Fruit fly (Drosophila melanogaster) whole organism, embryonic: ENCODE results near the gene peg.

Source experiments
- Adf1 ChIP-seq: fragments of 200-800 bp; sonication (Bioruptor generic); IDR thresholded peaks from 2 replicates; pipeline ENCODE4 v1.3.6; 2022; ENCODE audit warnings: missing biosample characterization, missing genetic modification characterization
- Asciz ChIP-seq: fragments of 200-800 bp; sonication (Bioruptor generic); optimal IDR thresholded peaks from 2 replicates; lab custom pipeline; 2017; ENCODE audit warnings: missing biosample characterization, mild to moderate bottlenecking, missing genetic modification characterization, missing genetic modification reagents
- Awh ChIP-seq: fragments of 200-800 bp; sonication (Bioruptor generic); IDR thresholded peaks from 2 replicates; pipeline ENCODE4, ENCODE4 v1.3.6; 2022; ENCODE audit warnings: missing biosample characterization, missing genetic modification characterization
- BtbVII ChIP-seq: fragments of 200-800 bp; sonication (Bioruptor generic); optimal IDR thresholded peaks from 3 replicates; lab custom pipeline; 2017; ENCODE audit warnings: missing biosample characterization, mild to moderate bottlenecking, missing genetic modification characterization
- CG10565 ChIP-seq: fragments of 200-800 bp; sonication (Bioruptor generic); optimal IDR thresholded peaks from 3 replicates; lab custom pipeline; 2016; ENCODE audit warnings: missing biosample characterization, mild to moderate bottlenecking, missing genetic modification characterization
- CG13894 ChIP-seq: fragments of 200-800 bp; sonication (Bioruptor generic); optimal IDR thresholded peaks from 3 replicates; lab custom pipeline; 2018; ENCODE audit warnings: missing biosample characterization, mild to moderate bottlenecking, missing genetic modification characterization, moderate library complexity
- CG14050 ChIP-seq: fragments of 200-800 bp; sonication (Bioruptor generic); IDR thresholded peaks from 3 replicates; pipeline ENCODE4 v1.3.6; 2022; ENCODE audit warnings: missing biosample characterization, missing genetic modification characterization
- CG14860 ChIP-seq: fragments of 200-800 bp; sonication (Bioruptor generic); IDR thresholded peaks from 3 replicates; pipeline ENCODE4 v1.3.6; 2022; ENCODE audit warnings: missing biosample characterization, missing genetic modification characterization; ENCODE audit not compliant: partially characterized antibody
- CG14965 ChIP-seq: fragments of 200-800 bp; sonication (Bioruptor generic); optimal IDR thresholded peaks from 2 replicates; lab custom pipeline; 2016; ENCODE audit warnings: missing biosample characterization, missing genetic modification characterization, borderline replicate concordance
- CG15514 ChIP-seq: fragments of 200-800 bp; sonication (Bioruptor generic); optimal IDR thresholded peaks from 3 replicates; lab custom pipeline; 2017; ENCODE audit warnings: missing biosample characterization, missing genetic modification characterization, mild to moderate bottlenecking, moderate library complexity, missing genetic modification reagents
- CG18599 ChIP-seq: fragments of 200-800 bp; sonication (Bioruptor generic); optimal IDR thresholded peaks from 3 replicates; lab custom pipeline; 2017; ENCODE audit warnings: missing biosample characterization, missing genetic modification characterization, mild to moderate bottlenecking, moderate library complexity, missing genetic modification reagents
- CG2116 ChIP-seq: fragments of 200-800 bp; sonication (Bioruptor generic); optimal IDR thresholded peaks from 3 replicates; lab custom pipeline; 2018; ENCODE audit warnings: missing biosample characterization, mild to moderate bottlenecking, missing genetic modification characterization
- CG30020 ChIP-seq: fragments of 200-800 bp; optimal IDR thresholded peaks from 2 replicates; lab custom pipeline; 2019; ENCODE audit warnings: missing biosample characterization, mild to moderate bottlenecking, missing genetic modification characterization, moderate library complexity
- CG34376 ChIP-seq: fragments of 200-800 bp; sonication (Bioruptor generic); optimal IDR thresholded peaks from 2 replicates; lab custom pipeline; 2018; ENCODE audit warnings: missing biosample characterization, mild to moderate bottlenecking, missing genetic modification characterization
- CG4730 ChIP-seq: fragments of 200-800 bp; sonication (Bioruptor generic); IDR thresholded peaks from 2 replicates; pipeline ENCODE4 v1.3.6; 2022; ENCODE audit warnings: missing biosample characterization, missing genetic modification characterization
- CG4820 ChIP-seq: fragments of 200-800 bp; sonication (Bioruptor generic); optimal IDR thresholded peaks from 3 replicates; lab custom pipeline; 2016; ENCODE audit warnings: missing biosample characterization, missing genetic modification characterization
- CG7745 ChIP-seq: fragments of 200-800 bp; sonication (Bioruptor generic); optimal IDR thresholded peaks from 2 replicates; lab custom pipeline; 2018; ENCODE audit warnings: missing biosample characterization, mild to moderate bottlenecking, missing genetic modification characterization, moderate library complexity
- CG8388 ChIP-seq: fragments of 200-800 bp; sonication (Bioruptor generic); optimal IDR thresholded peaks from 2 replicates; lab custom pipeline; 2019; ENCODE audit warnings: missing biosample characterization, mild to moderate bottlenecking, missing genetic modification characterization, moderate library complexity
- CG8944 ChIP-seq: fragments of 200-800 bp; sonication (Bioruptor generic); optimal IDR thresholded peaks from 3 replicates; lab custom pipeline; 2016; ENCODE audit warnings: missing biosample characterization, missing genetic modification characterization
- CG9609 ChIP-seq: fragments of 200-800 bp; sonication (Bioruptor generic); optimal IDR thresholded peaks from 3 replicates; lab custom pipeline; 2016; ENCODE audit warnings: missing biosample characterization, missing genetic modification characterization
- CHES-1-like ChIP-seq: fragments of 200-800 bp; sonication (Bioruptor generic); optimal IDR thresholded peaks from 2 replicates; lab custom pipeline; 2016; ENCODE audit warnings: missing biosample characterization, missing genetic modification characterization
- D ChIP-seq, 2 experiments: fragments of 200-800 bp in 1 of 2; fragments of >200 bp in 1 of 2; sonication (Bioruptor generic) in 1 of 2; optimal IDR thresholded peaks; 2 replicates in 1 of 2; 3 replicates in 1 of 2; lab custom pipeline; 2017; ENCODE audit warnings: mild to moderate bottlenecking in 1 of 2, missing biosample characterization in 1 of 2, missing genetic modification characterization in 1 of 2, missing genetic modification reagents in 1 of 2
- Lhr ChIP-seq: fragments of 200-800 bp; sonication (Bioruptor generic); optimal IDR thresholded peaks from 3 replicates; lab custom pipeline; 2017; ENCODE audit warnings: mild to moderate bottlenecking, missing biosample characterization, missing genetic modification reagents, missing genetic modification characterization
- MESR4 ChIP-seq: fragments of 200-800 bp; sonication (Bioruptor generic); optimal IDR thresholded peaks from 2 replicates; lab custom pipeline; 2018; ENCODE audit warnings: missing biosample characterization, mild to moderate bottlenecking, missing genetic modification characterization, moderate library complexity
- Meics ChIP-seq: fragments of 200-800 bp; sonication (Bioruptor generic); optimal IDR thresholded peaks from 2 replicates; lab custom pipeline; 2017; ENCODE audit warnings: missing biosample characterization, mild to moderate bottlenecking, missing genetic modification characterization
- Sox100B ChIP-seq: fragments of 200-800 bp; sonication (Bioruptor generic); optimal IDR thresholded peaks from 3 replicates; lab custom pipeline; 2018; ENCODE audit warnings: missing biosample characterization, mild to moderate bottlenecking, missing genetic modification characterization
- YL-1 ChIP-seq: fragments of 200-800 bp; sonication (Bioruptor generic); optimal IDR thresholded peaks from 3 replicates; lab custom pipeline; 2017; ENCODE audit warnings: missing biosample characterization, mild to moderate bottlenecking, missing genetic modification characterization
- abd-A ChIP-seq: fragments of 200-800 bp; sonication (Bioruptor generic); optimal IDR thresholded peaks from 3 replicates; lab custom pipeline; 2019; ENCODE audit warnings: missing biosample characterization, mild to moderate bottlenecking, missing genetic modification characterization, moderate library complexity
- cas ChIP-seq: fragments of 200-800 bp; sonication (Bioruptor generic); IDR thresholded peaks from 2 replicates; pipeline ENCODE4 v1.3.6; 2022; ENCODE audit warnings: missing biosample characterization, missing genetic modification characterization
- chif ChIP-seq, 2 experiments: fragments of 200-800 bp; sonication (Bioruptor generic); optimal IDR thresholded peaks; 3 replicates each; lab custom pipeline; 2016; ENCODE audit warnings: missing biosample characterization in 2 of 2, missing genetic modification characterization in 2 of 2
- corto ChIP-seq: fragments of 200-800 bp; sonication (Bioruptor generic); optimal IDR thresholded peaks from 2 replicates; lab custom pipeline; 2016; ENCODE audit warnings: missing biosample characterization, mild to moderate bottlenecking, missing genetic modification characterization, moderate library complexity
- crp ChIP-seq, 2 experiments: fragments of 200-800 bp; sonication (Bioruptor generic); optimal IDR thresholded peaks; 2 replicates in 1 of 2; 3 replicates in 1 of 2; lab custom pipeline; 2017; ENCODE audit warnings: missing biosample characterization in 2 of 2, missing genetic modification characterization in 2 of 2, mild to moderate bottlenecking in 1 of 2, moderate library complexity in 1 of 2
- exex ChIP-seq: fragments of 200-800 bp; sonication (Bioruptor generic); optimal IDR thresholded peaks from 4 replicates; lab custom pipeline; 2018; ENCODE audit warnings: missing biosample characterization, mild to moderate bottlenecking, missing genetic modification characterization, moderate library complexity
- fd64A ChIP-seq: fragments of 200-800 bp; sonication (Bioruptor generic); optimal IDR thresholded peaks from 3 replicates; lab custom pipeline; 2018; ENCODE audit warnings: missing biosample characterization, mild to moderate bottlenecking, missing genetic modification characterization
- gro ChIP-seq: fragments of 200-800 bp; sonication (Bioruptor generic); optimal IDR thresholded peaks from 2 replicates; lab custom pipeline; 2016; ENCODE audit warnings: missing biosample characterization, missing genetic modification characterization
- hbn ChIP-seq: fragments of 200-800 bp; sonication (Bioruptor generic); IDR thresholded peaks from 2 replicates; pipeline ENCODE4 v1.3.6; 2022; ENCODE audit warnings: missing biosample characterization, missing genetic modification characterization; ENCODE audit not compliant: partially characterized antibody
- kah ChIP-seq: fragments of 200-800 bp; sonication (Bioruptor generic); optimal IDR thresholded peaks from 2 replicates; lab custom pipeline; 2018; ENCODE audit warnings: missing biosample characterization, mild to moderate bottlenecking, missing genetic modification characterization
- lab ChIP-seq: fragments of 200-800 bp; sonication (Bioruptor generic); optimal IDR thresholded peaks from 3 replicates; lab custom pipeline; 2017; ENCODE audit warnings: missing biosample characterization, missing genetic modification characterization, mild to moderate bottlenecking, moderate library complexity, missing genetic modification reagents
- lmd ChIP-seq: fragments of 200-800 bp; sonication (Bioruptor generic); IDR thresholded peaks from 2 replicates; pipeline ENCODE4 v1.3.6; 2022; ENCODE audit warnings: missing biosample characterization, missing genetic modification characterization
- pfk ChIP-seq: fragments of 200-800 bp; sonication (Bioruptor generic); optimal IDR thresholded peaks from 2 replicates; lab custom pipeline; 2018; ENCODE audit warnings: missing biosample characterization, mild to moderate bottlenecking, missing genetic modification characterization, moderate library complexity
- schlank ChIP-seq: fragments of 200-800 bp; sonication (Bioruptor generic); optimal IDR thresholded peaks from 2 replicates; lab custom pipeline; 2018; ENCODE audit warnings: missing biosample characterization, mild to moderate bottlenecking, missing genetic modification characterization
- sd ChIP-seq: fragments of 200-800 bp; sonication (Bioruptor generic); optimal IDR thresholded peaks from 3 replicates; lab custom pipeline; 2018; ENCODE audit warnings: missing biosample characterization, mild to moderate bottlenecking, missing genetic modification characterization, moderate library complexity
- stwl ChIP-seq: fragments of 200-800 bp; sonication (Bioruptor generic); optimal IDR thresholded peaks from 3 replicates; lab custom pipeline; 2018; ENCODE audit warnings: missing biosample characterization, mild to moderate bottlenecking, missing genetic modification characterization, moderate library complexity
- tna ChIP-seq: fragments of 200-800 bp; sonication (Bioruptor generic); IDR thresholded peaks from 2 replicates; pipeline ENCODE4 v1.3.6; 2022; ENCODE audit warnings: missing biosample characterization, missing genetic modification characterization; ENCODE audit not compliant: partially characterized antibody
- z ChIP-seq: fragments of 200-800 bp; sonication (Bioruptor generic); IDR thresholded peaks from 3 replicates; pipeline ENCODE4 v1.3.6; 2022; ENCODE audit warnings: missing biosample characterization, missing genetic modification characterization
- zfh1 ChIP-seq: fragments of 200-800 bp; sonication (Bioruptor generic); IDR thresholded peaks from 3 replicates; pipeline ENCODE4 v1.3.6; 2022; ENCODE audit warnings: missing biosample characterization, missing genetic modification characterization
- zfh2 ChIP-seq: fragments of 200-800 bp; sonication (Bioruptor generic); optimal IDR thresholded peaks from 2 replicates; lab custom pipeline; 2016; ENCODE audit warnings: missing biosample characterization, missing genetic modification characterization

The peg gene

DNA sequence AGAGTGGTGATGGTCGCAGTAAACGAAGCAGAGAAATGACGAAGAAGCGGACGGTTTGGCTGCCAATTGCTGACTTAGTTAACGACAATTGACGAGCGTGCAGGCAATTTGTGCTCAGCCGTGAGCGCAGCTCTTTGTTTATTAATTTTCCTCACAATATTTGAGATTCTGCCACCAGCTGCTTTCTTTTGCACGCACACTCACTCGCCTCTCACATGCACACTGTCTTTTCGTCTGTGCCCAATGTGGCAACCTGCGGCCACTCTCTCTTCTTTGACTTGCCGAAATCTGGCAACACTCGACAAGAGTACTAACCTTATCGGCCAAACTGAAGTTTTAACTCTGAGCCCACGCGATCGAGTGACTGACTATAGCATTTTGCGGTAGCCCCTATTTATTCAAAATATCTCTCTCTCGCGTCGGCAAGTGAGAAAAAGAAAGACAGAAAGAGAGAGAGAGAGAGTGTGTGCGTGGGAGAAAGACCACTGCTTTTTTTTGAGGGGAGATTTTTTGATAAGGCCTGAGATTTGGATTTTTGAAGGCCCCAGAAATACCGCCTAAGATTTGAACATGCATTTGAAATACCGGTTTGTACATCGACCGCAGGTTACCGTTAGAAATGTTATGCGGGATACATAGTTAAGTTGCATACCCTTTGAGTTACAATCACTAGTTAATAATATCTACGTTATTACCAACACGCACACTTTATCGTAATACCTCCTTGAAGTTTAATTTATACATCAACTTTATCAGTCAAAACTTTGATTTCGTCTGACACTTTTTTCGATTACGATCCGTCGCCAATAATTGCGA lies 36.7 kb upstream of the peg start, which contains the start of gene Mvl (continued):
- TF ChIP-seq CG18599: peak; percentile 37
- no peak for TF ChIP-seq Sox100B (GFP tag; lab: Kevin White, UChicago)
- TF ChIP-seq CG10565: no peak
- TF ChIP-seq BtbVII: no peak
- TF ChIP-seq Adf1 (GFP tag; lab: Robert Waterston, UW): peak; percentile 29; the same call in 1 of the 2 replicates
- no peak for TF ChIP-seq D (optimal IDR thresholded peaks at IDR 0.05; lab: Kevin White, UChicago)
- TF ChIP-seq D (GFP tag; optimal IDR thresholded peaks at IDR 0.05; lab: Kevin White, UChicago): no peak
- 0 out of 2 replicates have a peak, but pooled peaks have one; percentile 19 for TF ChIP-seq tna
- peak; percentile 73 for TF ChIP-seq stwl (tag; lab: Kevin White, UChicago)
- TF ChIP-seq corto (GFP tag; lab: Kevin White, UChicago): no peak
- 0 out of 3 replicates have a peak, but pooled peaks have one; percentile 25 for TF ChIP-seq CG14860 (GFP tag; lab: Robert Waterston, UW)
- TF ChIP-seq CG8388 (GFP tag; lab: Kevin White, UChicago): no peak
- peak; percentile 5 for TF ChIP-seq CG7745 (tag; lab: Kevin White, UChicago)
- peak; percentile 96 for TF ChIP-seq CG13894 (tag; lab: Kevin White, UChicago)
- TF ChIP-seq Meics: no peak
- peak in 1 of 2 experiments; percentile 72 for TF ChIP-seq crp (GFP tag; optimal IDR thresholded peaks at IDR 0.05; lab: Kevin White, UChicago)
- peak; percentile 73 for TF ChIP-seq z
- no peak for TF ChIP-seq schlank (tag; lab: Kevin White, UChicago)
- no peak for TF ChIP-seq Asciz (GFP tag; lab: Kevin White, UChicago)
- no peak for TF ChIP-seq exex (tag; lab: Kevin White, UChicago)
- peak; percentile 44 for TF ChIP-seq CG2116 (GFP tag; lab: Kevin White, UChicago)
- TF ChIP-seq Awh (GFP tag; lab: Robert Waterston, UW): no peak
- TF ChIP-seq CG34376 (GFP tag; lab: Kevin White, UChicago): peak; percentile 65
- no peak for TF ChIP-seq CG4820 (GFP tag; lab: Kevin White, UChicago)
- peak; percentile 34 for TF ChIP-seq MESR4
- no peak for TF ChIP-seq cas (GFP tag; lab: Robert Waterston, UW)
- TF ChIP-seq zfh2 (GFP tag; lab: Kevin White, UChicago): no peak
- peak; percentile 48 for TF ChIP-seq gro
- TF ChIP-seq Lhr (GFP tag; lab: Kevin White, UChicago): peak; percentile 5
- TF ChIP-seq CG30020 (tag; lab: Kevin White, UChicago): peak; percentile 3
- no peak for TF ChIP-seq chif (GFP tag; optimal IDR thresholded peaks at IDR 0.05; lab: Kevin White, UChicago)
- TF ChIP-seq lmd (GFP tag; lab: Robert Waterston, UW): no peak
- no peak for TF ChIP-seq CG4730
- no peak for TF ChIP-seq abd-A (tag; lab: Kevin White, UChicago)
- no peak for TF ChIP-seq CG14050 (GFP tag; lab: Robert Waterston, UW)
- TF ChIP-seq sd (tag; lab: Kevin White, UChicago): peak; percentile 8
- peak; percentile 71 for TF ChIP-seq lab (GFP tag; lab: Kevin White, UChicago)
- peak; percentile 22 for TF ChIP-seq YL-1 (GFP tag; lab: Kevin White, UChicago)
- no peak for TF ChIP-seq CG8944
- no peak for TF ChIP-seq CG14965 (GFP tag; lab: Kevin White, UChicago)
- no peak for TF ChIP-seq fd64A (GFP tag; lab: Kevin White, UChicago)
- TF ChIP-seq hbn: no peak
- TF ChIP-seq CHES-1-like (GFP tag; lab: Kevin White, UChicago): peak; percentile 5
- TF ChIP-seq zfh1 (GFP tag; lab: Robert Waterston, UW): 0 out of 3 replicates have a peak, but pooled peaks have one; percentile 21
- TF ChIP-seq CG9609: no peak
- TF ChIP-seq CG15514: peak; percentile 57
- peak; percentile 26 for TF ChIP-seq kah (GFP tag; lab: Kevin White, UChicago)
- TF ChIP-seq pfk: peak; percentile 30
